Worm (Caenorhabditis elegans) whole organism, L3 larva: ENCODE measurements around the gene ngn-1.
A peak's percentile ranks its signal among the peaks of the same experiment; 100 is the strongest.
"Not testable (repeated sequence)": the region's sequence is repeated elsewhere in the genome, so short reads cannot be mapped to it uniquely, and the experiment has no call there.

Experiments used
- aly-2 ChIP-seq: fragments of 150-350 bp; optimal IDR thresholded peaks from 2 replicates; lab custom pipeline; 2014; ENCODE audit warnings: missing biosample characterization, missing genetic modification characterization
- ceh-16 ChIP-seq: sonication (generic microtip); optimal IDR thresholded peaks from 2 replicates; lab custom pipeline; 2017; ENCODE audit warnings: missing biosample characterization, missing genetic modification characterization
- ceh-28 ChIP-seq: fragments of 150-350 bp; optimal IDR thresholded peaks from 2 replicates; lab custom pipeline; 2014; ENCODE audit warnings: missing biosample characterization, missing genetic modification reagents, missing genetic modification characterization
- ceh-82 ChIP-seq: fragments of 150-350 bp; optimal IDR thresholded peaks from 2 replicates; lab custom pipeline; 2014; ENCODE audit warnings: missing biosample characterization, missing genetic modification characterization
- daf-12 ChIP-seq: fragments of 150-350 bp; optimal IDR thresholded peaks from 2 replicates; lab custom pipeline; 2014; ENCODE audit warnings: missing biosample characterization, missing genetic modification reagents, missing genetic modification characterization
- egl-5 ChIP-seq: fragments of 150-350 bp; optimal IDR thresholded peaks from 2 replicates; lab custom pipeline; 2017; ENCODE audit warnings: missing biosample characterization, missing genetic modification reagents, missing genetic modification characterization, inconsistent platforms
- elt-2 ChIP-seq: sonication (generic microtip); optimal IDR thresholded peaks from 2 replicates; lab custom pipeline; 2016; ENCODE audit warnings: missing genetic modification reagents, mild to moderate bottlenecking, missing genetic modification characterization, missing compliant biosample characterization
- eor-1 ChIP-seq, 2 experiments: fragments of 150-350 bp; optimal IDR thresholded peaks; 2 replicates each; lab custom pipeline; 2014 to 2018; ENCODE audit warnings: missing biosample characterization in 2 of 2, missing genetic modification characterization in 2 of 2
- fkh-10 ChIP-seq: sonication (generic microtip); optimal IDR thresholded peaks from 2 replicates; lab custom pipeline; 2017; ENCODE audit warnings: missing biosample characterization, missing genetic modification reagents, missing genetic modification characterization
- hmg-11 ChIP-seq: sonication (generic microtip); optimal IDR thresholded peaks from 2 replicates; lab custom pipeline; 2016; ENCODE audit warnings: missing genetic modification characterization, missing compliant biosample characterization
- lin-15B ChIP-seq: fragments of 150-350 bp; optimal IDR thresholded peaks from 2 replicates; lab custom pipeline; 2014; ENCODE audit warnings: missing biosample characterization, missing genetic modification characterization
- lin-39 ChIP-seq: fragments of 150-350 bp; optimal IDR thresholded peaks from 2 replicates; lab custom pipeline; 2018; ENCODE audit warnings: missing biosample characterization, missing genetic modification reagents, missing genetic modification characterization
- lsy-12 ChIP-seq: sonication (generic microtip); optimal IDR thresholded peaks from 2 replicates; lab custom pipeline; 2016; ENCODE audit warnings: mild to moderate bottlenecking, missing genetic modification characterization, missing compliant biosample characterization
- mdl-1 ChIP-seq: fragments of 150-350 bp; optimal IDR thresholded peaks from 2 replicates; lab custom pipeline; 2014; ENCODE audit warnings: missing biosample characterization, missing genetic modification characterization
- mml-1 ChIP-seq: fragments of 150-350 bp; sonication (generic microtip); optimal IDR thresholded peaks from 3 replicates; lab custom pipeline; 2014; ENCODE audit warnings: missing biosample characterization, missing genetic modification characterization
- nfya-1 ChIP-seq: sonication (generic microtip); optimal IDR thresholded peaks from 2 replicates; lab custom pipeline; 2017; ENCODE audit warnings: missing genetic modification characterization, mild to moderate bottlenecking, missing compliant biosample characterization, antibody characterized with exemption, moderate library complexity; ENCODE audit not compliant: insufficient read depth
- nhr-25 ChIP-seq: sonication (generic microtip); optimal IDR thresholded peaks from 2 replicates; lab custom pipeline; 2017; ENCODE audit warnings: missing biosample characterization, missing genetic modification characterization
- nhr-28 ChIP-seq: fragments of 150-350 bp; optimal IDR thresholded peaks from 2 replicates; lab custom pipeline; 2014; ENCODE audit warnings: missing biosample characterization, missing genetic modification characterization
- nhr-67 ChIP-seq: fragments of 150-350 bp; optimal IDR thresholded peaks from 2 replicates; lab custom pipeline; 2014; ENCODE audit warnings: missing biosample characterization, missing genetic modification characterization
- nhr-77 ChIP-seq: fragments of 150-350 bp; optimal IDR thresholded peaks from 2 replicates; lab custom pipeline; 2014; ENCODE audit warnings: missing biosample characterization, missing genetic modification characterization
- pha-4 ChIP-seq: fragments of 150-350 bp; optimal IDR thresholded peaks from 2 replicates; lab custom pipeline; 2014; ENCODE audit warnings: missing biosample characterization, missing genetic modification reagents, missing genetic modification characterization
- unc-62 ChIP-seq: fragments of 150-350 bp; sonication (generic microtip); optimal IDR thresholded peaks from 4 replicates; lab custom pipeline; 2014; ENCODE audit warnings: missing biosample characterization, missing genetic modification reagents, missing genetic modification characterization
- ztf-4 ChIP-seq: fragments of 150-350 bp; optimal IDR thresholded peaks from 2 replicates; lab custom pipeline; 2014; ENCODE audit warnings: missing biosample characterization, missing genetic modification characterization

Gene ngn-1

DNA sequence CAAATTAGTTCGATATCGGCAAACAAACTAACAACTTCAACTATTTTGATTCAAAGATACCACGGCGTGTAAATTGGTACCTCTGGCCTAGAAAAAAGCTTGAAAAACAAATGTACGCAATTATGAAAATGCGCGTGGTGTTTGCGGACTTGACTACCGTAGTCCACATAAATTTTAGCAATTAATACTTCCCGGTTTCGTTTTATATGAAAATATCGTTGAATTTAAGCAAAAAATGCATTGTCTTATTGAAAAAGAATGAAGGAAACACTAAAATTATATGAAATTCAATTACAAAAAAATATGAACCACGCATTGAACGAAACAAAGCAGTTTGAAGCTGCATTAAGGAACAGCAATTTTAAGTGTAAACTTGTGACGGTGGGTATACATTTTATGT is 46.8 kb upstream of the ngn-1 start, which contains the start of gene gpx-4:
Gene gpx-4, minus strand, starts transcription at position 101 of the 400 bp plus-strand sequence.
- TF ChIP-seq ceh-82 (tag; lab: Kevin White, UChicago); nhr-28; ceh-28: not testable (repeated sequence)

DNA sequence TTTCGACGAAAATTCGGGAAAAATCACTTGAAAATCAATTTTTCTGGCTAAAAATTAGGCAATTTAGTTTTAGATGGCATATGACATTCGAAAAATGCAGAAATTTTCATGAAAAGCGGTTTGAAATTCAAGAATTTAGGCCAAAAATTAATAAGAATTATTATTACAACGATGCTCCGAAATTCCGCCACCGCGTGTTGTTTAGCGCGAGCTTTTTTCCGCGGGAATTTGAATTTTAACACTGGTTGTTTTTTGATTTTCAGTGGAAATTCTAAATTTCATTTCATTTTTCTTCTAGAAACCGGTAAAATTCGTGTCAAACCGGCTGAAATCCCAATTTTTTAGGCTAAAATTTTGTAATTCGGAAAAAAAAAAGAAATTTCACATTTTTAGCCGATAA is 42.6 kb upstream of the ngn-1 start:
- TF ChIP-seq ztf-4 (tag; lab: Kevin White, UChicago) (no peak), nhr-67 (tag; lab: Kevin White, UChicago) (no peak), mml-1 (tag; lab: Kevin White, UChicago) (no peak), lin-15B (tag; lab: Kevin White, UChicago) (peak; percentile 30), pha-4 (tag; lab: Kevin White, UChicago) (peak; percentile 19), nhr-77 (tag; lab: Kevin White, UChicago) (no peak)
- TF ChIP-seq, all 47 proteins: peak for 2

DNA sequence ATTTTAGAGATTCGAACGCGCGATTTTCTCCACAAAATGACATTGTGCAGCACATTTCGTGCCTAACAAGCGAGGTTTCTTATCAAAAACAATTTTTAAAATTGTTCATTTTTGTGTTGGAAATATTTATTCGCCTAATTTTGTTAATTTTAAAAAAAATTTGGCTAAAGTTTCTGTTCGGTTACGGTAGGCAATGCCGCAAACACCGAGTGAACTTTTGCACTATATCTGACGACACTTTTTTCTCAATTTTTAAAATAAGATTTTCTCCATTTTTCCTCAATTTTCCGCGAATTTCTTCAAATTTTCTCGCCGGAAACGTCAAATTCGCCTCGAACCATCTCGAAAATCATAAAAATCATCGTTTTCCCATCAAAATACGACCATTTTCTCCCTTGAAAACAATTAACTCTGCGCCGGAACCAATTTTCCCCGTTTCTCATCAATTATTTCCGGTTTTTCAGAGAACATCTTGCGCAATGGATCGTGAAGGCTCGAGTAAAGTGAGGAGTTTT is 38.6 kb upstream of the ngn-1 start, which contains the start of gene Y69A2AR.1:
Gene Y69A2AR.1, plus strand, starts transcription at position 465 of the 515 bp plus-strand sequence.
- TF ChIP-seq lin-15B (tag; lab: Kevin White, UChicago) (peak; percentile 38), daf-12 (no peak), nfya-1 (peak; percentile 37), egl-5 (no peak), mdl-1 (tag; lab: Kevin White, UChicago) (no peak)

DNA sequence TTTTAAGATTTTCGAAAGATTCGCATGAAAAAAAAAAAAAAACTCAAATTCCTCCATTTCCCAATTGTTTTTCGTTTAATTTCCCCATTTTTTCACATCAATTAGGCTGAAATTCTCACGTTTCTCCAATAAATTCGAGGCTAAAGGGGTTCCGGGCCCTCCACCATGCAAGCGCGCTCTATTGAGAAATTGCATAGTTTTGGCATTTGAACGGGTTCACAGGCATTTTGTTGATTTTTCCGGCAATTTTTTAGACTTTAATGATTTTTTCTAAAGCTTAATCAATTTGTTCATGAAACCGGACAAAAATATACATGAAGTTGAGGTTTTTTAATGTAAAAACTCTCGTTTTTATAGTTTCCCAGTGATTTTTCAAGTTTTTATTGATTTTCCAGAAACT is 38.1 kb upstream of the ngn-1 start:
- TF ChIP-seq unc-62 (GFP tag; lab: Kevin White, UChicago), result no peak
- peak; percentile 12 for TF ChIP-seq pha-4 (tag; lab: Kevin White, UChicago)
- no peak for TF ChIP-seq egl-5
- peak; percentile 30 for TF ChIP-seq lin-15B (tag; lab: Kevin White, UChicago)

DNA sequence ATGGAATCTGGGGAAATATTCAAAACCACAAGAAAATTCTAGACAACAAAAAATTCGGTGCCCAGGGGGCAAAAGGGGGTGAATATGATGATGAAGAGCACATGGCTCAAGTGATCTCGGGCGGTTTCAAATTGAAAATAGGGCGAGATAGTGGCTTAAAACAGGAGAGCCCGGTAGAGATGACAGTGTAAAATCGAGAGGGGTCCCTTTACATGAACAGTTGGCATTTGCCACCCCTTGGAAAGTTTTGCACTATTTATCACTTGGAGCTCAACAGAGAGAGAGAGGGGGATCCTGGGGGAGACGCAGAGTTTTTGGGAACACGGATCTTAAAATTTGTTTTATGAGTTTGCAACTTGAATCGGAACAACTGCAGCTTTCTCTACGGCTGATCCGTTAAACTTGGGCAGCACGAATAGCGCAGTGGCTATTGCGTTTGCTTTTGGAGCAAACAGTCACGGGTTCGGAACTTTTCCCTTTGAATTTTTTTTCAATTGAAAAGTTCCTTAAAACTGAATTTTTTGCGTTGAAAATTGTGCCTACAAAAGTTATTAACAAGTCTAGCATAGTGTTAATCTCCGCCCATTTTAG is 37.4 kb upstream of the ngn-1 start:
- TF ChIP-seq egl-5, result peak; percentile 33
- TF ChIP-seq lin-15B (tag; lab: Kevin White, UChicago), result no peak
- no peak for TF ChIP-seq daf-12

DNA sequence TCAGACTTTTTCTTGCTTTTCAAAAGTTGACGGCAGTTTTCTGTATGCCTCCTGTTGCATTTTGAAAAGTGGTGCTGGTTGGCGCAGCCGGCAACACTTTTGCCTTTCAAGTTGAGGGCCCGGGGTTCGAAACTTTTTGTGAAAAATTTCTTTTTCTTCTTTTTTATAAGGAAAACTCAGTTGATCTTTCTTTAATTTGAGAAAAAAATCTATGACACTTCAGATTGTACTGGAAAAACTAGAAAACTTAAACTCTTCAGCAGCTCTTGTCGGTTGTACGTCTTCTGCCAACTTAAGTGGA is 36.8 kb upstream of the ngn-1 start:
- TF ChIP-seq elt-2 (no peak), lsy-12 (peak; percentile 4)

DNA sequence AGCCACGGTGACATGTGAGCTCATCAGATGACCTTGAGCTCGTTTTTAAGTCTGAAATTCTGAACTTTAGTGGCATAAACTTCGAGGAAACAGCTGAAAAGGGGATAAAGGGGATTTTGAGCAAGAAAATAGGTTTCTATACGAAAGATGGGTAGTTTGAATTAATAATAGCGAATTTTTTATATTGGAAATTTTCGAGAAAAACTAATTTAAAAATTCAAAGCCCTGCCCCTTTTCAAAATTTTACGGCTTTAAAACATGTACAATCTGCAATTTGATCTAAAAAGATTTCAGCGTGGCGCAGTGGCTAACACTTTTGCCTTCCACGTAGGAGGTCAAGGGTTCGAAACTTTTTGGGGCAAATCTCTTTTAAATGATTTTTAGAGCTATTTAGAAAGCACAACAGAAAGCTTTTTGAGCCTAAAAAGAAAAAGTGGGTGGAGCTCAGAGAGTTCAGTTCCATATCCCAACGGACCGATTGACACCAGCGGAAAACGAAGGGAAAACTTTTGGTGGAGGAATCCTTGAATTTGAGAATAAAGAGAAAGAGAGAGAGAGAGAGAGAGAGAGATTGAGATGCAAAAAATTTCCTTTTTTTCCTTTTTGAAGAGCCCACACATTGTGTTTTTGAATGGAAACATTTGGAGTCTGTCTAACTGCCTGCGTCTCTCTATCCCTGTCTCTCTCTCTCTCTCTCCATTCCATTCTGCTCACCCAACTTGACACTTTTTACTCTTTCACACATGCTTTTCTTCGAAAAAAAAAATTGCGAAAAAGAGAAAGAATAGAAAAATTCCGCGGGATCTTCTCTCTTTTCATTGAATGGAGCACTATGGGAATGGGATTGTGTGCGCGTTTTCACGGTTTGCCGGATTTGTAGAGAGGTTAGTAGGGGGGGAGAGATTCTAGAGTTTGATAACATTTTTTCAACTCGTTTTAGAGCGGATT is 36.2 kb upstream of the ngn-1 start, which contains the start of gene Y69A2AR.31:
Gene Y69A2AR.31, minus strand, starts transcription at position 51 of the 948 bp plus-strand sequence.
- peak; percentile 42 for TF ChIP-seq nfya-1
- peak; percentile 6 for TF ChIP-seq fkh-10 (GFP tag; lab: Kevin White, UChicago)
- TF ChIP-seq ztf-4 (tag; lab: Kevin White, UChicago), result no peak
- TF ChIP-seq eor-1 (tag; optimal IDR thresholded peaks at IDR 0.05; lab: Kevin White, UChicago), result no peak
- no peak for TF ChIP-seq aly-2
- peak; percentile 33 for TF ChIP-seq lin-15B (tag; lab: Kevin White, UChicago)
- TF ChIP-seq lin-39, result peak; percentile 18

DNA sequence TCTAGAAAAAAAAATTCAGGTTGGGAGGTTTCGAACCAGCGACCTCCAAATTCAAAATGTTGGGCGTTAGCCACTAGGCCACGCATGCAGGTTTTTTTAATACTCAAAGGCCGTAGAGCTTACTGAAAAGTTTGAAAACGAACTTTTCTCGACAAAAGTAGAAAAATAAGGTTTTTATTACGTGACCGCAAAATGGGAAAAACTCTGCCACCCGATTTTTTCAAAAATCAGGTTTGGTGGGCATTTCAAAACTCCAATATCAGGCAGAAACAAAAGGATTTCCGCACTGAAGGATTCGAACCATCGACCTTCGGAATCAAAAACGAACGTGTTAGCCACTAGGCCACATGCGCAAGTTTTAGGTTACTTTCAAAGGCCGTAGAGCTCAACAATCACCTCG is 30.7 kb upstream of the ngn-1 start:
- no peak for TF ChIP-seq ceh-16 (tag; lab: Kevin White, UChicago)

DNA sequence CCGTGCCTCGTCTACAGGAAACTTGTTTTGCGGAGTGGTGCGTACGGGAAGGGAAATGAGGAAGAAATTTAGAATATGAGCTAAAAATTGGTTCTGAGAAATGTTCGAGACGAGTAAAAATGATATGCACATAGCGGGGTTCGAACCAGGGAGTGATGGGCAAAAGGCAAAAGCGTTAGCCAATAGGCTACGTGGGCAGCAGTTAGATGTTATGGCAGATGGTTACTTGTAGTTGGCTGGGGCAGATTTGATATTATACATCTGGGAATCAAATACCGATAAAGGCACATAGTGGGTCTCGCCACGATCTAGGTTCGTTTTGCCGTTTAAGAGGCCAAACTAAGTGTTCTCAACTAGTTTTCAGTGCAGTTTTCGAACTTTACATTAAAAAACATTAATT is 29.2 kb upstream of the ngn-1 start:
- TF ChIP-seq daf-12 (no peak), nhr-25 (tag; lab: Kevin White, UChicago) (no peak), nhr-28 (no peak), fkh-10 (GFP tag; lab: Kevin White, UChicago) (no peak), ztf-4 (tag; lab: Kevin White, UChicago) (no peak), ceh-28 (no peak), hmg-11 (no peak)
